Worm (Caenorhabditis elegans) whole organism, L1 larva: ENCODE measurements around the gene rbm-42.

Experiments used
- C16A3.4 ChIP-seq: fragments of 150-350 bp; optimal IDR thresholded peaks from 2 replicates; lab custom pipeline; 2014; ENCODE audit warnings: missing biosample characterization, missing genetic modification characterization
- Y116A8C.19 ChIP-seq: sonication (generic microtip); optimal IDR thresholded peaks from 2 replicates; lab custom pipeline; 2016; ENCODE audit warnings: missing compliant biosample characterization, missing genetic modification characterization, borderline replicate concordance
- aha-1 ChIP-seq: fragments of 150-350 bp; optimal IDR thresholded peaks from 2 replicates; lab custom pipeline; 2014; ENCODE audit warnings: missing biosample characterization, missing genetic modification characterization
- alr-1 ChIP-seq: fragments of 200-800 bp; sonication (Bioruptor generic); optimal IDR thresholded peaks from 2 replicates; lab custom pipeline; 2018; ENCODE audit warnings: borderline replicate concordance, mild to moderate bottlenecking, missing genetic modification characterization, missing compliant biosample characterization
- ama-1 ChIP-seq: fragments of 150-350 bp; optimal IDR thresholded peaks from 2 replicates; lab custom pipeline; 2014
- blmp-1 ChIP-seq: fragments of 150-350 bp; optimal IDR thresholded peaks from 2 replicates; lab custom pipeline; 2014; ENCODE audit warnings: missing biosample characterization, missing genetic modification characterization
- ceh-63 ChIP-seq: fragments of 200-800 bp; sonication (Bioruptor generic); optimal IDR thresholded peaks from 2 replicates; lab custom pipeline; 2018; ENCODE audit warnings: mild to moderate bottlenecking, missing genetic modification characterization, missing compliant biosample characterization
- ceh-90 ChIP-seq: sonication (generic microtip); optimal IDR thresholded peaks from 2 replicates; lab custom pipeline; 2016; ENCODE audit warnings: missing genetic modification characterization, missing compliant biosample characterization
- dpl-1 ChIP-seq, 3 experiments: fragments of 150-350 bp in 2 of 3; sonication (generic microtip) in 1 of 3; optimal IDR thresholded peaks; 2 replicates each; lab custom pipeline; 2014 to 2017; ENCODE audit warnings: missing biosample characterization in 3 of 3, missing genetic modification characterization in 3 of 3, missing genetic modification reagents in 3 of 3
- dsc-1 ChIP-seq: sonication (generic microtip); optimal IDR thresholded peaks from 2 replicates; lab custom pipeline; 2016; ENCODE audit warnings: mild to moderate bottlenecking, missing genetic modification characterization, missing compliant biosample characterization
- efl-1 ChIP-seq, 4 experiments: fragments of 150-350 bp; optimal IDR thresholded peaks in 3 of 4; peaks in 1 of 4; 1 replicate in 1 of 4; 2 replicates in 3 of 4; lab custom pipeline; 2014; ENCODE audit warnings: missing biosample characterization in 2 of 4, missing genetic modification characterization in 2 of 4, missing genetic modification reagents in 2 of 4
- efl-3 ChIP-seq: fragments of 200-800 bp; sonication (Bioruptor generic); optimal IDR thresholded peaks from 2 replicates; lab custom pipeline; 2018; ENCODE audit warnings: mild to moderate bottlenecking, missing genetic modification characterization, missing compliant biosample characterization
- egl-27 ChIP-seq, 2 experiments: fragments of 150-350 bp in 1 of 2; sonication (generic microtip); optimal IDR thresholded peaks; 3 replicates each; lab custom pipeline; 2017 to 2018; ENCODE audit warnings: missing biosample characterization in 2 of 2, missing genetic modification characterization in 2 of 2, missing genetic modification reagents in 2 of 2
- elt-3 ChIP-seq, 6 experiments: fragments of 150-350 bp in 1 of 6; sonication (generic microtip); optimal IDR thresholded peaks; 2 replicates each; lab custom pipeline; 2017 to 2018; ENCODE audit warnings: missing biosample characterization in 6 of 6, missing genetic modification characterization in 6 of 6, inconsistent platforms in 1 of 6
- fkh-8 ChIP-seq: sonication (generic microtip); optimal IDR thresholded peaks from 2 replicates; lab custom pipeline; 2016; ENCODE audit warnings: mild to moderate bottlenecking, missing genetic modification characterization, missing compliant biosample characterization
- fos-1 ChIP-seq: fragments of 150-350 bp; optimal IDR thresholded peaks from 2 replicates; lab custom pipeline; 2014; ENCODE audit warnings: missing biosample characterization, missing genetic modification characterization
- hlh-17 ChIP-seq: fragments of 200-800 bp; sonication (Bioruptor generic); optimal IDR thresholded peaks from 2 replicates; lab custom pipeline; 2018; ENCODE audit warnings: missing genetic modification characterization, mild to moderate bottlenecking, missing compliant biosample characterization, moderate library complexity, borderline replicate concordance
- hlh-4 ChIP-seq: sonication (generic microtip); optimal IDR thresholded peaks from 2 replicates; lab custom pipeline; 2016; ENCODE audit warnings: mild to moderate bottlenecking, missing genetic modification characterization, missing compliant biosample characterization
- irx-1 ChIP-seq: sonication (generic microtip); optimal IDR thresholded peaks from 2 replicates; lab custom pipeline; 2016; ENCODE audit warnings: missing genetic modification characterization, missing compliant biosample characterization
- jun-1 ChIP-seq: fragments of 150-350 bp; optimal IDR thresholded peaks from 2 replicates; lab custom pipeline; 2014; ENCODE audit warnings: missing biosample characterization, missing genetic modification reagents, missing genetic modification characterization
- lin-35 ChIP-seq, 2 experiments: fragments of 150-350 bp; optimal IDR thresholded peaks; 2 replicates each; lab custom pipeline; 2014; ENCODE audit warnings: missing biosample characterization in 2 of 2, missing genetic modification characterization in 2 of 2, missing genetic modification reagents in 2 of 2
- lsy-2 ChIP-seq, 2 experiments: fragments of 150-350 bp; optimal IDR thresholded peaks; 2 replicates each; lab custom pipeline; 2014; ENCODE audit warnings: missing biosample characterization in 2 of 2, missing genetic modification characterization in 2 of 2
- nhr-19 ChIP-seq: fragments of 200-800 bp; sonication (Bioruptor generic); conservative IDR thresholded peaks from 2 replicates; pipeline ENCODE4 v1.3.6; 2022; ENCODE audit warnings: missing genetic modification characterization, missing compliant biosample characterization
- nhr-20 ChIP-seq: sonication (generic microtip); optimal IDR thresholded peaks from 2 replicates; lab custom pipeline; 2016; ENCODE audit warnings: mild to moderate bottlenecking, missing genetic modification characterization, missing compliant biosample characterization
- nhr-237 ChIP-seq: fragments of 150-350 bp; optimal IDR thresholded peaks from 2 replicates; lab custom pipeline; 2014; ENCODE audit warnings: missing biosample characterization, missing genetic modification characterization
- nhr-28 ChIP-seq: fragments of 150-350 bp; optimal IDR thresholded peaks from 2 replicates; lab custom pipeline; 2014; ENCODE audit warnings: missing biosample characterization, missing genetic modification characterization
- nhr-85 ChIP-seq: sonication (generic microtip); peaks from one replicate; lab custom pipeline; 2016; ENCODE audit warnings: missing genetic modification characterization, inconsistent platforms, missing compliant biosample characterization
- pax-3 ChIP-seq: fragments of 200-800 bp; sonication (Bioruptor generic); optimal IDR thresholded peaks from 2 replicates; lab custom pipeline; 2018; ENCODE audit warnings: mild to moderate bottlenecking, missing genetic modification characterization, moderate library complexity, missing compliant biosample characterization
- pqm-1 ChIP-seq: sonication (generic microtip); optimal IDR thresholded peaks from 3 replicates; lab custom pipeline; 2017; ENCODE audit warnings: missing biosample characterization, missing genetic modification characterization
- rnt-1 ChIP-seq: sonication (generic microtip); optimal IDR thresholded peaks from 2 replicates; lab custom pipeline; 2016; ENCODE audit warnings: mild to moderate bottlenecking, missing genetic modification characterization, moderate library complexity, missing compliant biosample characterization
- sox-4 ChIP-seq: sonication (generic microtip); optimal IDR thresholded peaks from 2 replicates; lab custom pipeline; 2016; ENCODE audit warnings: missing genetic modification characterization, missing compliant biosample characterization
- sptf-1 ChIP-seq: fragments of 150-350 bp; optimal IDR thresholded peaks from 2 replicates; lab custom pipeline; 2014; ENCODE audit warnings: missing biosample characterization, missing genetic modification characterization
- sup-37 ChIP-seq: fragments of 200-800 bp; sonication (Bioruptor generic); optimal IDR thresholded peaks from 2 replicates; lab custom pipeline; 2018; ENCODE audit warnings: mild to moderate bottlenecking, missing genetic modification characterization, missing compliant biosample characterization
- swsn-7 ChIP-seq: sonication (generic microtip); optimal IDR thresholded peaks from 2 replicates; lab custom pipeline; 2016; ENCODE audit warnings: missing genetic modification characterization, missing compliant biosample characterization
- unc-130 ChIP-seq: fragments of 150-350 bp; optimal IDR thresholded peaks from 2 replicates; lab custom pipeline; 2017; ENCODE audit warnings: missing biosample characterization, missing genetic modification characterization, inconsistent platforms
- unc-30 ChIP-seq: sonication (generic microtip); optimal IDR thresholded peaks from 2 replicates; lab custom pipeline; 2017; ENCODE audit warnings: missing biosample characterization, missing genetic modification characterization
- unc-62 ChIP-seq: fragments of 150-350 bp; optimal IDR thresholded peaks from 2 replicates; lab custom pipeline; 2014; ENCODE audit warnings: missing biosample characterization, missing genetic modification reagents, missing genetic modification characterization
- unc-98 ChIP-seq: fragments of 200-800 bp; sonication (Bioruptor generic); IDR thresholded peaks from 2 replicates; pipeline ENCODE4 v1.3.6; 2022; ENCODE audit warnings: missing genetic modification characterization, missing compliant biosample characterization
- xbp-1 ChIP-seq: sonication (generic microtip); optimal IDR thresholded peaks from 2 replicates; lab custom pipeline; 2016; ENCODE audit warnings: missing genetic modification characterization, missing compliant biosample characterization
- zip-4 ChIP-seq: fragments of 200-800 bp; sonication (Bioruptor generic); optimal IDR thresholded peaks from 2 replicates; lab custom pipeline; 2018; ENCODE audit warnings: mild to moderate bottlenecking, missing genetic modification characterization, moderate library complexity, missing compliant biosample characterization
- ztf-11 ChIP-seq, 2 experiments: sonication (generic microtip); optimal IDR thresholded peaks; 2 replicates each; lab custom pipeline; 2016 to 2017; ENCODE audit warnings: missing genetic modification characterization in 2 of 2, missing biosample characterization in 1 of 2, missing compliant biosample characterization in 1 of 2

The rbm-42 gene

DNA sequence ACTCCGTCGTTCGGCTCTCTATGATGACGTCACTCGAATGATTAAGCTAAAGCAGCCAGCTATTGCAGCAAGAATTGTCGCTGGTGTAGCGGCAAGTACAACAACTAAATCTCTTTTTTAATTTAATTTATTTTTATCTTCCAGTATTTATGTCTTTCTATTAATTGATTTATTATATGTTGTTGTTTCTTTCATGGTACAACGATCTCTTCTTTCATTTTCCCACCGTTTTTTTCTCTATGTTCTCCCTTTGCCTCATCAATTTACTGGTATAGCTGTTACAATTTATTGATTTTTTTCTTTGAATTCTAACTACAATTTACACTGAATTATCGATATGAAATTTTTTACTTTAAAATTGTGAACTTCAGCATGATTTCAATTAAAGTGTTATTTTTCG, 42.7 kb upstream of the rbm-42 start, which contains the start of gene moc-6:
Gene moc-6 (plus strand): TSS at position 301 of the 400 bp plus-strand sequence.
- TF ChIP-seq Y116A8C.19 (tag; lab: Kevin White, UChicago), result no peak
- TF ChIP-seq zip-4 (GFP tag; lab: Kevin White, UChicago), result no peak
- no peak for TF ChIP-seq ama-1
- no peak for TF ChIP-seq irx-1 (tag; lab: Kevin White, UChicago)
- no peak for TF ChIP-seq nhr-237 (tag; lab: Kevin White, UChicago)
- no peak for TF ChIP-seq sptf-1 (tag; lab: Kevin White, UChicago)
- TF ChIP-seq pqm-1 (tag; lab: Kevin White, UChicago), result no peak
- no peak for TF ChIP-seq dsc-1 (tag; lab: Kevin White, UChicago)
- no peak for TF ChIP-seq efl-3 (GFP tag; lab: Kevin White, UChicago)
- no peak for TF ChIP-seq ceh-63 (GFP tag; lab: Kevin White, UChicago)
- TF ChIP-seq sox-4 (tag; lab: Kevin White, UChicago), result no peak
- no peak for TF ChIP-seq xbp-1 (tag; lab: Kevin White, UChicago)
- TF ChIP-seq egl-27 (tag; optimal IDR thresholded peaks at IDR 0.05; lab: Kevin White, UChicago), result no peak
- TF ChIP-seq nhr-85 (tag; lab: Kevin White, UChicago), result peak; percentile 26
- no peak for TF ChIP-seq nhr-19 (GFP tag; lab: Robert Waterston, UW)
- TF ChIP-seq rnt-1 (tag; lab: Kevin White, UChicago), result no peak
- TF ChIP-seq efl-1 (optimal IDR thresholded peaks at IDR 0.05; lab: Kevin White, UChicago), result no peak
- TF ChIP-seq efl-1 (GFP tag; optimal IDR thresholded peaks at IDR 0.05 in 1 of 2; lab: Kevin White, UChicago), result peak in 1 of 2 experiments; percentile 66
- TF ChIP-seq hlh-17 (GFP tag; lab: Kevin White, UChicago), result no peak
- TF ChIP-seq ztf-11 (tag; optimal IDR thresholded peaks at IDR 0.05; lab: Kevin White, UChicago), result no peak
- TF ChIP-seq nhr-20, result no peak
- TF ChIP-seq unc-62 (GFP tag; lab: Kevin White, UChicago), result no peak
- no peak for TF ChIP-seq fos-1 (tag; lab: Kevin White, UChicago)
- no peak for TF ChIP-seq alr-1 (tag; lab: Kevin White, UChicago)
- no peak for TF ChIP-seq hlh-4 (tag; lab: Kevin White, UChicago)
- TF ChIP-seq sup-37 (GFP tag; lab: Kevin White, UChicago), result no peak
- TF ChIP-seq elt-3 (tag; optimal IDR thresholded peaks at IDR 0.05; lab: Kevin White, UChicago), result peak in 1 of 6 experiments; percentile 10

DNA sequence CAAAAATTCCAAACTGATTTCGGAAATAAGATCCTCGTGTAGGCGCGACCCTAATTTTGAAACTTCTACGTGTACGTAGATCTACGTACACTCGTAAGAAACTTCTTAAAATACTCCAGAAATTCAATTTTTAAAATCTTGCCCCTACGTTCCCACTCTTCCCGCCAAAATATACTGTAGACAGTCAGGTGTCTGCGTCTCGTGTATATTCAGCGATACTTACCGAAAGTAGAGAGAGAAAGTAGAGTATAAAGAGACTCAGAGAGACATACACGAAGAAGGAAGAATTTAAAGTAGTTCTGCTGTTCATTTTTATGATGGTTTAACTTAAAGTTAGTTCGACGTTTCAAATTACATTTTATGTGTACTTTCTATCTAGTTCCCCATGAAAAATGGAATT, 40.2 kb upstream of the rbm-42 start:
- peak; percentile 53 for TF ChIP-seq blmp-1 (tag; lab: Kevin White, UChicago)
- TF ChIP-seq unc-98 (GFP tag; lab: Robert Waterston, UW), result no peak
- TF ChIP-seq aha-1, result no peak
- TF ChIP-seq unc-130, result no peak
- TF ChIP-seq swsn-7, result no peak
- no peak for TF ChIP-seq sptf-1 (tag; lab: Kevin White, UChicago)
- no peak for TF ChIP-seq ceh-90 (tag; lab: Kevin White, UChicago)
- TF ChIP-seq jun-1 (tag; lab: Kevin White, UChicago), result no peak
- peak in 1 of 2 experiments; percentile 53 for TF ChIP-seq lin-35 (GFP tag; optimal IDR thresholded peaks at IDR 0.05; lab: Kevin White, UChicago)
- TF ChIP-seq unc-30 (tag; lab: Kevin White, UChicago), result no peak
- TF ChIP-seq C16A3.4 (tag; lab: Kevin White, UChicago), result no peak
- TF ChIP-seq nhr-28 (tag; lab: Kevin White, UChicago), result no peak
- no peak for TF ChIP-seq pax-3 (tag; lab: Kevin White, UChicago)
- TF ChIP-seq dpl-1 (GFP tag; optimal IDR thresholded peaks at IDR 0.05; lab: Kevin White, UChicago), result peak; percentile 26 to 46 (median 27)
- peak; percentile 12 to 16 for TF ChIP-seq efl-1 (optimal IDR thresholded peaks at IDR 0.05; lab: Kevin White, UChicago)
- peak in 1 of 2 experiments; percentile 7 for TF ChIP-seq efl-1 (GFP tag; optimal IDR thresholded peaks at IDR 0.05 in 1 of 2; lab: Kevin White, UChicago)
- TF ChIP-seq lsy-2 (tag; optimal IDR thresholded peaks at IDR 0.05; lab: Kevin White, UChicago), result peak in 1 of 2 experiments; percentile 54
- no peak for TF ChIP-seq nhr-237 (tag; lab: Kevin White, UChicago)
- TF ChIP-seq fkh-8 (tag; lab: Kevin White, UChicago), result no peak
